Worm (Caenorhabditis elegans): Measurements from ENCODE around the gene cyp-33C5.

cyp-33C5 gene

ce11 chrV:2226903-2227302 is 17.9 kb upstream of the cyp-33C5 start, which contains the start of gene nhr-18:
Gene nhr-18, plus strand, starts transcription at chrV:2227203.
- TF ChIP-seq egl-5 (tag; optimal IDR thresholded peaks at IDR 0.05) (no peak), eor-1 (tag; optimal IDR thresholded peaks at IDR 0.05) (no peak), ceh-9 (tag; optimal IDR thresholded peaks at IDR 0.05) (no peak), elt-3 (tag; optimal IDR thresholded peaks at IDR 0.05) (no peak), skn-1 (tag; optimal IDR thresholded peaks at IDR 0.05) (no peak), hmg-11 (tag; optimal IDR thresholded peaks at IDR 0.05) (no peak), snpc-4 (tag; optimal IDR thresholded peaks at IDR 0.05) (no peak), nfya-1 (tag; optimal IDR thresholded peaks at IDR 0.05; ENCODE audit: insufficient read depth) (no peak), egl-27 (tag; optimal IDR thresholded peaks at IDR 0.05) (no peak), ceh-28 (tag; optimal IDR thresholded peaks at IDR 0.05) (no peak), nhr-11 (tag; optimal IDR thresholded peaks at IDR 0.05) (no peak), tbx-2 (tag; optimal IDR thresholded peaks at IDR 0.05) (no peak), nhr-237 (tag; optimal IDR thresholded peaks at IDR 0.05) (no peak), unc-62 (GFP tag; optimal IDR thresholded peaks at IDR 0.05) (no peak), R02D3.7 (tag; optimal IDR thresholded peaks at IDR 0.05) (no peak)

- TF ChIP-seq nfya-1 (tag; optimal IDR thresholded peaks at IDR 0.05; ENCODE audit: insufficient read depth) (no peak), pha-4 (tag; optimal IDR thresholded peaks at IDR 0.05) (no peak), unc-62 (GFP tag; optimal IDR thresholded peaks at IDR 0.05) (no peak), mml-1 (tag; optimal IDR thresholded peaks at IDR 0.05) (no peak), zag-1 (tag; optimal IDR thresholded peaks at IDR 0.05) (no peak), nhr-28 (tag; optimal IDR thresholded peaks at IDR 0.05) (no peak), eor-1 (tag; optimal IDR thresholded peaks at IDR 0.05) (no peak), egl-5 (tag; optimal IDR thresholded peaks at IDR 0.05) (no peak), egl-27 (tag; optimal IDR thresholded peaks at IDR 0.05) (no peak), lsy-12 (tag; optimal IDR thresholded peaks at IDR 0.05) (no peak), elt-3 (tag; optimal IDR thresholded peaks at IDR 0.05) (no peak), R02D3.7 (tag; optimal IDR thresholded peaks at IDR 0.05) (no peak), nhr-25 (tag; optimal IDR thresholded peaks at IDR 0.05) (no peak), nhr-11 (tag; optimal IDR thresholded peaks at IDR 0.05) (no peak), sea-2 (GFP tag; optimal IDR thresholded peaks at IDR 0.05) (no peak), ceh-28 (tag; optimal IDR thresholded peaks at IDR 0.05) (no peak), lin-39 (tag; optimal IDR thresholded peaks at IDR 0.05) (no peak), daf-12 (tag; optimal IDR thresholded peaks at IDR 0.05) (no peak)
Measured at ce11 chrV:2228781-2229180, 16.0 kb upstream of the cyp-33C5 start, which contains the start of gene nhr-126. Gene nhr-126, plus strand, starts transcription at chrV:2229081.

DNA sequence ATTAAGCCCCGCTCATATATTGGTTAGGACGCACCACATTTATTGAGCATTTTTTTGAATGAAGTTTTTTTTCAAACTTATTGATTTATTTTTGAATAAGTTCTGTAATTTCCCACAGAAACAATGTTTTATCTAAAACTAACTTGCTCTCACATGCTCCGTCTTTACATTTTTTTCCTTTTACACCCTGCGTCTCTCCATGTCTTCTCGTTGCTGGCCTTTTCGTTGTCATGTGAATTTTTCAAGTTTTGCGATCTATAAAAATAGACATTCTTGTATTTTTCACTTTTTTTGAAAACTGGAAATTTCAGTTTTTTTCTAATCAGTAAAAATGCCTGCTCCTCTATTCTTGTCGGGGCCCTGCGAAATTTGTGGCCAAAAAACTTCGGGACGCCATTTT is 13.9 kb upstream of the cyp-33C5 start, which contains the start of gene nhr-134:
Gene nhr-134 (plus strand): TSS at position 312 of the 400 bp plus-strand sequence.
- TF ChIP-seq elt-2 (tag; optimal IDR thresholded peaks at IDR 0.05) (peak; percentile 53), pha-4 (tag; optimal IDR thresholded peaks at IDR 0.05) (peak; percentile 63), snpc-4 (tag; optimal IDR thresholded peaks at IDR 0.05) (peak; percentile 34), lin-15B (tag; optimal IDR thresholded peaks at IDR 0.05) (no peak), unc-39 (tag; optimal IDR thresholded peaks at IDR 0.05) (no peak)

- TF ChIP-seq nhr-11 (tag; optimal IDR thresholded peaks at IDR 0.05) (no peak), nhr-23 (tag; optimal IDR thresholded peaks at IDR 0.05) (no peak), sea-2 (GFP tag; optimal IDR thresholded peaks at IDR 0.05) (no peak), ama-1 (optimal IDR thresholded peaks at IDR 0.05) (no peak), zag-1 (tag; optimal IDR thresholded peaks at IDR 0.05) (no peak), R02D3.7 (tag; optimal IDR thresholded peaks at IDR 0.05) (no peak), egl-5 (tag; optimal IDR thresholded peaks at IDR 0.05) (no peak), ceh-9 (tag; optimal IDR thresholded peaks at IDR 0.05) (no peak), nhr-237 (tag; optimal IDR thresholded peaks at IDR 0.05) (no peak), lin-15B (tag; optimal IDR thresholded peaks at IDR 0.05) (no peak), ceh-28 (tag; optimal IDR thresholded peaks at IDR 0.05) (no peak), ztf-4 (tag; optimal IDR thresholded peaks at IDR 0.05) (no peak), unc-39 (tag; optimal IDR thresholded peaks at IDR 0.05) (no peak)
Measured at ce11 chrV:2233177-2233576, 11.6 kb upstream of the cyp-33C5 start, which contains the start of gene nhr-96. Gene nhr-96, plus strand, starts transcription at chrV:2233477.

ce11 chrV:2235848-2236247 is 9.0 kb upstream of the cyp-33C5 start, which contains the start of gene cyp-33C4:
Gene cyp-33C4, plus strand, starts transcription at chrV:2236140.
- TF ChIP-seq elt-2 (tag; optimal IDR thresholded peaks at IDR 0.05) (peak; percentile 43), lin-39 (tag; optimal IDR thresholded peaks at IDR 0.05) (no peak), mml-1 (tag; optimal IDR thresholded peaks at IDR 0.05) (no peak), nhr-28 (tag; optimal IDR thresholded peaks at IDR 0.05) (no peak), ceh-82 (tag; optimal IDR thresholded peaks at IDR 0.05) (no peak), lsy-12 (tag; optimal IDR thresholded peaks at IDR 0.05) (no peak), ama-1 (optimal IDR thresholded peaks at IDR 0.05) (no peak), unc-62 (GFP tag; optimal IDR thresholded peaks at IDR 0.05) (no peak), mdl-1 (tag; optimal IDR thresholded peaks at IDR 0.05) (no peak), nhr-237 (tag; optimal IDR thresholded peaks at IDR 0.05) (no peak), ztf-4 (tag; optimal IDR thresholded peaks at IDR 0.05) (no peak), nhr-23 (tag; optimal IDR thresholded peaks at IDR 0.05) (no peak), jun-1 (tag; optimal IDR thresholded peaks at IDR 0.05) (peak; percentile 25), pqm-1 (tag; optimal IDR thresholded peaks at IDR 0.05) (peak; percentile 63), nfya-1 (tag; optimal IDR thresholded peaks at IDR 0.05; ENCODE audit: insufficient read depth) (peak; percentile 38), egl-5 (tag; optimal IDR thresholded peaks at IDR 0.05) (no peak), fkh-2 (tag; optimal IDR thresholded peaks at IDR 0.05) (no peak), ceh-16 (tag; optimal IDR thresholded peaks at IDR 0.05) (no peak), hmg-11 (tag; optimal IDR thresholded peaks at IDR 0.05) (peak; percentile 47), egl-27 (tag; optimal IDR thresholded peaks at IDR 0.05) (no peak), pha-4 (tag; optimal IDR thresholded peaks at IDR 0.05) (peak; percentile 39), fkh-10 (GFP tag; optimal IDR thresholded peaks at IDR 0.05) (no peak), daf-12 (tag; optimal IDR thresholded peaks at IDR 0.05) (no peak), zag-1 (tag; optimal IDR thresholded peaks at IDR 0.05) (no peak), ceh-28 (tag; optimal IDR thresholded peaks at IDR 0.05) (no peak)
